Worm (Caenorhabditis elegans): ENCODE results near the gene T13F2.4.

ce11 chrIV:9784689-9785088 lies 4.9 kb upstream of the T13F2.4 start, which contains the start of gene sre-4:
- TF ChIP-seq peb-1 (tag; optimal IDR thresholded peaks at IDR 0.05) = no peak
- TF ChIP-seq alr-1 (tag; optimal IDR thresholded peaks at IDR 0.05) = no peak
- no peak for TF ChIP-seq lin-13 (GFP tag; optimal IDR thresholded peaks at IDR 0.05)
